Fruit fly (Drosophila melanogaster) whole organism, embryonic: ENCODE data around the gene CG13623.
A peak's percentile ranks its signal among the peaks of the same experiment; 100 is the strongest.

Experiments
- B-H1 ChIP-seq: fragments of 200-800 bp; sonication (Bioruptor generic); IDR thresholded peaks from 3 replicates; pipeline ENCODE4 v1.3.6; 2022; ENCODE audit warnings: missing biosample characterization, missing genetic modification characterization
- CG10209 ChIP-seq: fragments of 200-800 bp; sonication (Bioruptor generic); optimal IDR thresholded peaks from 3 replicates; lab custom pipeline; 2017; ENCODE audit warnings: missing biosample characterization, mild to moderate bottlenecking, missing genetic modification characterization, missing genetic modification reagents
- CG11093 ChIP-seq: fragments of 200-800 bp; sonication (Bioruptor generic); IDR thresholded peaks from 3 replicates; pipeline ENCODE4 v1.3.6; 2022; ENCODE audit warnings: missing biosample characterization, missing genetic modification characterization
- CG11456 ChIP-seq: fragments of 200-800 bp; sonication (Bioruptor generic); IDR thresholded peaks from 3 replicates; pipeline ENCODE4 v1.3.6; 2022; ENCODE audit warnings: missing biosample characterization, missing genetic modification characterization
- CG12942 ChIP-seq: fragments of 200-800 bp; sonication (Bioruptor generic); optimal IDR thresholded peaks from 3 replicates; lab custom pipeline; 2016; ENCODE audit warnings: missing biosample characterization, missing genetic modification characterization
- CG16863 ChIP-seq: fragments of 200-800 bp; sonication (Bioruptor generic); optimal IDR thresholded peaks from 3 replicates; lab custom pipeline; 2016; ENCODE audit warnings: missing biosample characterization, missing genetic modification characterization
- CG17829 ChIP-seq: fragments of 200-800 bp; optimal IDR thresholded peaks from 2 replicates; lab custom pipeline; 2019; ENCODE audit warnings: missing biosample characterization, mild to moderate bottlenecking, missing genetic modification characterization, moderate library complexity
- CG18599 ChIP-seq: fragments of 200-800 bp; sonication (Bioruptor generic); optimal IDR thresholded peaks from 3 replicates; lab custom pipeline; 2017; ENCODE audit warnings: missing biosample characterization, missing genetic modification characterization, mild to moderate bottlenecking, moderate library complexity, missing genetic modification reagents
- CG32772 ChIP-seq: fragments of 200-800 bp; sonication (Bioruptor generic); IDR thresholded peaks from 2 replicates; pipeline ENCODE4 v1.3.6; 2022; ENCODE audit warnings: missing biosample characterization, missing genetic modification characterization
- CG34422 ChIP-seq: fragments of 200-800 bp; sonication (Bioruptor generic); IDR thresholded peaks from 3 replicates; pipeline ENCODE4 v1.3.6; 2022; ENCODE audit warnings: missing biosample characterization, missing genetic modification characterization
- CG4404 ChIP-seq: fragments of 200-800 bp; sonication (Bioruptor generic); IDR thresholded peaks from 2 replicates; pipeline ENCODE4 v1.3.6; 2022; ENCODE audit warnings: missing biosample characterization, missing genetic modification characterization
- CG4617 ChIP-seq: fragments of 200-800 bp; sonication (Bioruptor generic); optimal IDR thresholded peaks from 3 replicates; lab custom pipeline; 2016; ENCODE audit warnings: missing biosample characterization, missing genetic modification characterization, borderline replicate concordance
- CG5953 ChIP-seq: fragments of 200-800 bp; sonication (Bioruptor generic); IDR thresholded peaks from 2 replicates; pipeline ENCODE4 v1.3.6; 2022; ENCODE audit warnings: missing biosample characterization, missing genetic modification characterization
- CG6813 ChIP-seq: fragments of 200-800 bp; sonication (Bioruptor generic); optimal IDR thresholded peaks from 2 replicates; lab custom pipeline; 2017; ENCODE audit warnings: missing biosample characterization, missing genetic modification characterization, mild to moderate bottlenecking, moderate library complexity, missing genetic modification reagents
- CG9932 ChIP-seq: fragments of 200-800 bp; sonication (Bioruptor generic); IDR thresholded peaks from 2 replicates; pipeline ENCODE4 v1.3.6; 2022; ENCODE audit warnings: missing biosample characterization, missing genetic modification characterization
- CoRest ChIP-seq: fragments of 200-800 bp; sonication (Bioruptor generic); optimal IDR thresholded peaks from 3 replicates; lab custom pipeline; 2018; ENCODE audit warnings: missing biosample characterization, mild to moderate bottlenecking, missing genetic modification characterization, moderate library complexity
- Dbx ChIP-seq: fragments of 200-800 bp; sonication (Bioruptor generic); IDR thresholded peaks from 3 replicates; pipeline ENCODE4 v1.3.6; 2022; ENCODE audit warnings: missing biosample characterization, missing genetic modification characterization
- Drgx ChIP-seq: fragments of 200-800 bp; sonication (Bioruptor generic); IDR thresholded peaks from 2 replicates; pipeline ENCODE4 v1.3.6; 2022; ENCODE audit warnings: missing biosample characterization, missing genetic modification characterization
- Hmr ChIP-seq: fragments of 200-800 bp; sonication (Bioruptor generic); optimal IDR thresholded peaks from 3 replicates; lab custom pipeline; 2017; ENCODE audit warnings: mild to moderate bottlenecking, missing biosample characterization, missing genetic modification reagents, missing genetic modification characterization
- Hr39 ChIP-seq: fragments of >200 bp; optimal IDR thresholded peaks from 2 replicates; lab custom pipeline; 2017
- Meics ChIP-seq: fragments of 200-800 bp; sonication (Bioruptor generic); optimal IDR thresholded peaks from 2 replicates; lab custom pipeline; 2017; ENCODE audit warnings: missing biosample characterization, mild to moderate bottlenecking, missing genetic modification characterization
- Mrtf ChIP-seq: fragments of 200-800 bp; sonication (Bioruptor generic); IDR thresholded peaks from 3 replicates; pipeline ENCODE4 v1.3.6; 2022; ENCODE audit warnings: missing biosample characterization, missing genetic modification characterization
- NFAT ChIP-seq: fragments of 200-800 bp; sonication (Bioruptor generic); IDR thresholded peaks from 2 replicates; pipeline ENCODE4 v1.3.6; 2022; ENCODE audit warnings: missing biosample characterization, missing genetic modification characterization
- Oaz ChIP-seq: fragments of 200-800 bp; sonication (Bioruptor generic); IDR thresholded peaks from 2 replicates; pipeline ENCODE4 v1.3.6; 2022; ENCODE audit warnings: missing biosample characterization, missing genetic modification characterization
- Six4 ChIP-seq: fragments of 200-800 bp; sonication (Bioruptor generic); optimal IDR thresholded peaks from 2 replicates; lab custom pipeline; 2016; ENCODE audit warnings: missing biosample characterization, missing genetic modification characterization
- Vsx1 ChIP-seq: fragments of 200-800 bp; sonication (Bioruptor generic); optimal IDR thresholded peaks from 2 replicates; lab custom pipeline; 2017; ENCODE audit warnings: missing biosample characterization, mild to moderate bottlenecking, missing genetic modification characterization, missing genetic modification reagents
- bcd ChIP-seq: fragments of 200-800 bp; sonication (Bioruptor generic); optimal IDR thresholded peaks from 2 replicates; lab custom pipeline; 2017; ENCODE audit warnings: missing biosample characterization, mild to moderate bottlenecking, missing genetic modification characterization
- bsh ChIP-seq, 2 experiments: fragments of 200-800 bp; sonication (Bioruptor generic); optimal IDR thresholded peaks; 2 replicates each; lab custom pipeline; 2017 to 2018; ENCODE audit warnings: mild to moderate bottlenecking in 2 of 2, missing biosample characterization in 2 of 2, missing genetic modification characterization in 2 of 2, moderate library complexity in 1 of 2
- btn ChIP-seq: fragments of 200-800 bp; sonication (Bioruptor generic); optimal IDR thresholded peaks from 2 replicates; lab custom pipeline; 2016; ENCODE audit warnings: missing biosample characterization, missing genetic modification characterization
- cas ChIP-seq: fragments of 200-800 bp; sonication (Bioruptor generic); IDR thresholded peaks from 2 replicates; pipeline ENCODE4 v1.3.6; 2022; ENCODE audit warnings: missing biosample characterization, missing genetic modification characterization
- chif ChIP-seq, 2 experiments: fragments of 200-800 bp; sonication (Bioruptor generic); optimal IDR thresholded peaks; 3 replicates each; lab custom pipeline; 2016; ENCODE audit warnings: missing biosample characterization in 2 of 2, missing genetic modification characterization in 2 of 2
- dpn ChIP-seq, 2 experiments: fragments of 200-800 bp; sonication (Bioruptor generic); optimal IDR thresholded peaks; 3 replicates each; lab custom pipeline; 2016; ENCODE audit warnings: missing biosample characterization in 2 of 2, missing genetic modification characterization in 2 of 2
- ftz-f1 ChIP-seq: fragments of 200-800 bp; sonication (Bioruptor generic); optimal IDR thresholded peaks from 2 replicates; lab custom pipeline; 2016; ENCODE audit warnings: missing biosample characterization, missing genetic modification characterization
- hbn ChIP-seq: fragments of 200-800 bp; sonication (Bioruptor generic); IDR thresholded peaks from 2 replicates; pipeline ENCODE4 v1.3.6; 2022; ENCODE audit warnings: missing biosample characterization, missing genetic modification characterization; ENCODE audit not compliant: partially characterized antibody
- ind ChIP-seq: fragments of 200-800 bp; sonication (Bioruptor generic); optimal IDR thresholded peaks from 3 replicates; lab custom pipeline; 2016; ENCODE audit warnings: missing biosample characterization, missing genetic modification characterization
- ken ChIP-seq: fragments of 200-800 bp; sonication (Bioruptor generic); IDR thresholded peaks from 3 replicates; pipeline ENCODE4 v1.3.6; 2022; ENCODE audit warnings: missing biosample characterization, missing genetic modification characterization
- lab ChIP-seq: fragments of 200-800 bp; sonication (Bioruptor generic); optimal IDR thresholded peaks from 3 replicates; lab custom pipeline; 2017; ENCODE audit warnings: missing biosample characterization, missing genetic modification characterization, mild to moderate bottlenecking, moderate library complexity, missing genetic modification reagents
- nau ChIP-seq: fragments of 200-800 bp; sonication (Bioruptor generic); optimal IDR thresholded peaks from 3 replicates; lab custom pipeline; 2017; ENCODE audit warnings: missing biosample characterization, mild to moderate bottlenecking, missing genetic modification characterization, missing genetic modification reagents
- nerfin-2 ChIP-seq: fragments of 200-800 bp; sonication (Bioruptor generic); IDR thresholded peaks from 2 replicates; pipeline ENCODE4 v1.3.6; 2022; ENCODE audit warnings: missing biosample characterization, missing genetic modification characterization; ENCODE audit not compliant: partially characterized antibody
- phol ChIP-seq: fragments of 200-800 bp; sonication (Bioruptor generic); optimal IDR thresholded peaks from 3 replicates; lab custom pipeline; 2018; ENCODE audit warnings: missing biosample characterization, mild to moderate bottlenecking, missing genetic modification characterization, moderate library complexity
- repo ChIP-seq: fragments of 200-800 bp; sonication (Bioruptor generic); optimal IDR thresholded peaks from 2 replicates; lab custom pipeline; 2016; ENCODE audit warnings: missing biosample characterization, missing genetic modification characterization
- sd ChIP-seq: fragments of 200-800 bp; sonication (Bioruptor generic); optimal IDR thresholded peaks from 3 replicates; lab custom pipeline; 2018; ENCODE audit warnings: missing biosample characterization, mild to moderate bottlenecking, missing genetic modification characterization, moderate library complexity
- sima ChIP-seq: fragments of 200-800 bp; sonication (Bioruptor generic); optimal IDR thresholded peaks from 2 replicates; lab custom pipeline; 2016; ENCODE audit warnings: missing biosample characterization, missing genetic modification characterization
- so ChIP-seq: fragments of 200-800 bp; sonication (Bioruptor generic); IDR thresholded peaks from 3 replicates; pipeline ENCODE4 v1.3.6; 2022; ENCODE audit warnings: missing biosample characterization, missing genetic modification characterization
- sqz ChIP-seq: fragments of 200-800 bp; sonication (Bioruptor generic); optimal IDR thresholded peaks from 3 replicates; lab custom pipeline; 2018; ENCODE audit warnings: missing biosample characterization, mild to moderate bottlenecking, missing genetic modification characterization
- sr ChIP-seq: fragments of 200-800 bp; sonication (Bioruptor generic); IDR thresholded peaks from 3 replicates; pipeline ENCODE4 v1.3.6; 2022; ENCODE audit warnings: missing biosample characterization, missing genetic modification characterization
- ssp ChIP-seq: fragments of 200-800 bp; sonication (Bioruptor generic); IDR thresholded peaks from 2 replicates; pipeline ENCODE4 v1.3.6; 2022; ENCODE audit warnings: missing biosample characterization, missing genetic modification characterization
- stc ChIP-seq: fragments of 200-800 bp; sonication (Bioruptor generic); IDR thresholded peaks from 2 replicates; pipeline ENCODE4 v1.3.6; 2022; ENCODE audit warnings: missing biosample characterization, missing genetic modification characterization
- toy ChIP-seq: fragments of 200-800 bp; sonication (Bioruptor generic); IDR thresholded peaks from 2 replicates; pipeline ENCODE4 v1.3.6; 2022; ENCODE audit warnings: missing biosample characterization, missing genetic modification characterization
- wek ChIP-seq: fragments of 200-800 bp; sonication (Bioruptor generic); optimal IDR thresholded peaks from 3 replicates; lab custom pipeline; 2018; ENCODE audit warnings: missing biosample characterization, mild to moderate bottlenecking, missing genetic modification characterization, moderate library complexity

Gene CG13623

dm6 chr3R:24544388-24544787, 14.0 kb upstream of the CG13623 start, which contains the start of gene Esyt2 (continued):
- TF ChIP-seq dpn (GFP tag; optimal IDR thresholded peaks at IDR 0.05; lab: Kevin White, UChicago) (peak in 1 of 2 experiments; percentile 12), wek (GFP tag; lab: Kevin White, UChicago) (peak; percentile 15), Oaz (no peak), Dbx (peak; percentile 37; the same call in 1 of the 3 replicates), toy (0 out of 2 replicates have a peak, but pooled peaks have one; percentile 35), cas (peak; percentile 46; the same call in 1 of the 2 replicates), CG17829 (tag; lab: Kevin White, UChicago) (no peak), repo (GFP tag; lab: Kevin White, UChicago) (no peak), sqz (GFP tag; lab: Kevin White, UChicago) (no peak), ssp (no peak), sd (tag; lab: Kevin White, UChicago) (peak; percentile 57), ind (GFP tag; lab: Kevin White, UChicago) (peak; percentile 27), Hmr (GFP tag; lab: Kevin White, UChicago) (peak; percentile 83), CG5953 (GFP tag; lab: Robert Waterston, UW) (0 out of 2 replicates have a peak, but pooled peaks have one; percentile 22), chif (GFP tag; optimal IDR thresholded peaks at IDR 0.05; lab: Kevin White, UChicago) (no peak), CG12942 (GFP tag; lab: Kevin White, UChicago) (peak; percentile 11), ftz-f1 (GFP tag; lab: Kevin White, UChicago) (peak; percentile 42), phol (tag; lab: Kevin White, UChicago) (peak; percentile 13), bsh (GFP tag; optimal IDR thresholded peaks at IDR 0.05; lab: Kevin White, UChicago) (peak in 1 of 2 experiments; percentile 13), so (peak; percentile 55; the same call in 2 of the 3 replicates), ken (GFP tag; lab: Robert Waterston, UW) (no peak), CG4617 (no peak), CG6813 (GFP tag; lab: Kevin White, UChicago) (peak; percentile 62), Hr39 (no peak), Drgx (peak; percentile 71), CG11456 (peak; percentile 53; the same call in 2 of the 3 replicates), CoRest (peak; percentile 0), CG9932 (GFP tag; lab: Robert Waterston, UW) (peak; percentile 78), CG32772 (GFP tag; lab: Robert Waterston, UW) (peak; percentile 31; the same call in 1 of the 2 replicates), CG34422 (GFP tag; lab: Robert Waterston, UW) (peak; percentile 64; the same call in 1 of the 3 replicates), sima (GFP tag; lab: Kevin White, UChicago) (no peak), Six4 (GFP tag; lab: Kevin White, UChicago) (no peak), CG18599 (peak; percentile 62), CG16863 (GFP tag; lab: Kevin White, UChicago) (no peak), CG10209 (GFP tag; lab: Kevin White, UChicago) (peak; percentile 58), hbn (GFP tag; lab: Robert Waterston, UW) (no peak), nerfin-2 (no peak), bcd (GFP tag; lab: Kevin White, UChicago) (peak; percentile 53), stc (GFP tag; lab: Robert Waterston, UW) (peak; percentile 46; the same call in 1 of the 2 replicates), nau (GFP tag; lab: Kevin White, UChicago) (peak; percentile 27), B-H1 (peak; percentile 41; the same call in 1 of the 3 replicates), CG4404 (peak; percentile 15; the same call in 1 of the 2 replicates), Mrtf (GFP tag; lab: Robert Waterston, UW) (no peak), sr (GFP tag; lab: Robert Waterston, UW) (no peak), Vsx1 (GFP tag; lab: Kevin White, UChicago) (no peak), btn (GFP tag; lab: Kevin White, UChicago) (no peak), Meics (GFP tag; lab: Kevin White, UChicago) (peak; percentile 73), lab (peak; percentile 74), NFAT (peak; percentile 61), CG11093 (GFP tag; lab: Robert Waterston, UW) (no peak)
